In genomic region chrX:13384583-13385342, dm6 we compare ENCODE assay signal across 5 fruit fly cellular contexts.
A peak's percentile ranks its signal among the peaks of the same experiment; 100 is the strongest.
TF ChIP-seq lines count a peak whose summit lies in the region.

Rbp1-like (minus strand) TSS chrX:13384877.
Tim9a (plus strand) TSS chrX:13385210.

- peak; percentile 24 for TF ChIP-seq CTCF in whole organism, embryonic (GFP tag; optimal IDR thresholded peaks at IDR 0.05; lab: Kevin White, UChicago)

TF ChIP-seq in whole organism, adult, 20 proteins besides CTCF, POLR2A, EP300 and RAD21 (continues in another document):
- TF ChIP-seq cic (GFP tag; optimal IDR thresholded peaks at IDR 0.05; lab: Kevin White, UChicago): peak; percentile 30
- TF ChIP-seq Mnt (GFP tag; optimal IDR thresholded peaks at IDR 0.05; lab: Kevin White, UChicago): peak; percentile 76
- peak; percentile 43 for TF ChIP-seq bab1 (GFP tag; optimal IDR thresholded peaks at IDR 0.05; lab: Kevin White, UChicago)
- TF ChIP-seq pad (GFP tag; optimal IDR thresholded peaks at IDR 0.05; lab: Kevin White, UChicago): peak; percentile 75
- TF ChIP-seq toe (GFP tag; optimal IDR thresholded peaks at IDR 0.05; lab: Kevin White, UChicago): peak; percentile 57
- TF ChIP-seq tj (GFP tag; optimal IDR thresholded peaks at IDR 0.05; lab: Kevin White, UChicago): peak; percentile 91
- peak; percentile 78 for TF ChIP-seq CG14711 (tag; optimal IDR thresholded peaks at IDR 0.05; lab: Kevin White, UChicago)
- no peak for TF ChIP-seq CG5204 (GFP tag; optimal IDR thresholded peaks at IDR 0.05; lab: Kevin White, UChicago)
- TF ChIP-seq CG7101 (tag; optimal IDR thresholded peaks at IDR 0.05; lab: Kevin White, UChicago): peak; percentile 76
- no peak for TF ChIP-seq Hr96 (GFP tag; optimal IDR thresholded peaks at IDR 0.05; lab: Kevin White, UChicago)
- TF ChIP-seq Crg-1 (GFP tag; optimal IDR thresholded peaks at IDR 0.05; lab: Kevin White, UChicago): peak; percentile 81
- peak; percentile 3 for TF ChIP-seq CG7045 (GFP tag; optimal IDR thresholded peaks at IDR 0.05; lab: Kevin White, UChicago)
- TF ChIP-seq Clk (GFP tag; optimal IDR thresholded peaks at IDR 0.05; lab: Kevin White, UChicago): no peak
- peak; percentile 71 for TF ChIP-seq CG11617 (GFP tag; optimal IDR thresholded peaks at IDR 0.05; lab: Kevin White, UChicago)
- peak; percentile 61 for TF ChIP-seq kay (GFP tag; lab: Kevin White, UChicago; ENCODE audit: borderline replicate concordance)
- TF ChIP-seq CG12768 (GFP tag; optimal IDR thresholded peaks at IDR 0.05; lab: Kevin White, UChicago): peak; percentile 45
- TF ChIP-seq CG33017 (tag; optimal IDR thresholded peaks at IDR 0.05; lab: Kevin White, UChicago): peak; percentile 47
- TF ChIP-seq cnc (optimal IDR thresholded peaks at IDR 0.05; lab: Kevin White, UChicago): no peak

TF ChIP-seq in whole organism, embryonic, 481 proteins besides CTCF, POLR2A, EP300 and RAD21 (continues in another document):
- TF ChIP-seq Dref (GFP tag; IDR thresholded peaks at IDR 0.05; lab: Robert Waterston, UW) (peak; percentile 67), CG11093 (GFP tag; IDR thresholded peaks at IDR 0.05; lab: Robert Waterston, UW) (no peak), Hr39 (optimal IDR thresholded peaks at IDR 0.05; lab: Kevin White, UChicago) (no peak), CG31388 (GFP tag; optimal IDR thresholded peaks at IDR 0.05; lab: Kevin White, UChicago) (no peak), Bdp1 (GFP tag; optimal IDR thresholded peaks at IDR 0.05; lab: Kevin White, UChicago) (no peak), chif (GFP tag; optimal IDR thresholded peaks at IDR 0.05; lab: Kevin White, UChicago) (no peak), usp (GFP tag; optimal IDR thresholded peaks at IDR 0.05; lab: Kevin White, UChicago) (no peak), unc-4 (GFP tag; IDR thresholded peaks at IDR 0.05; lab: Robert Waterston, UW; ENCODE audit: partially characterized antibody) (peak; percentile 76), CG12236 (GFP tag; optimal IDR thresholded peaks at IDR 0.05; lab: Kevin White, UChicago) (no peak), grau (tag; optimal IDR thresholded peaks at IDR 0.05; lab: Kevin White, UChicago) (peak; percentile 54), CG34376 (GFP tag; optimal IDR thresholded peaks at IDR 0.05; lab: Kevin White, UChicago) (peak; percentile 53), Oaz (GFP tag; IDR thresholded peaks at IDR 0.05; lab: Robert Waterston, UW) (no peak), Taf1 (GFP tag; IDR thresholded peaks at IDR 0.05; lab: Robert Waterston, UW) (no peak), fd64A (GFP tag; optimal IDR thresholded peaks at IDR 0.05; lab: Kevin White, UChicago) (no peak), CG11504 (tag; optimal IDR thresholded peaks at IDR 0.05; lab: Kevin White, UChicago) (no peak), E2f1 (GFP tag; IDR thresholded peaks at IDR 0.05; lab: Robert Waterston, UW) (no peak), pho (GFP tag; optimal IDR thresholded peaks at IDR 0.05; lab: Kevin White, UChicago) (no peak), nau (GFP tag; optimal IDR thresholded peaks at IDR 0.05; lab: Kevin White, UChicago) (no peak), CG7963 (GFP tag; IDR thresholded peaks at IDR 0.05; lab: Robert Waterston, UW; ENCODE audit: partially characterized antibody) (no peak)

TF ChIP-seq in whole organism, prepupa, 60 proteins besides CTCF, POLR2A, EP300 and RAD21 (continues in another document):
- peak; percentile 37 for TF ChIP-seq pdm3 (GFP tag; optimal IDR thresholded peaks at IDR 0.05; lab: Kevin White, UChicago)
- TF ChIP-seq Hr39 (GFP tag; optimal IDR thresholded peaks at IDR 0.05; lab: Kevin White, UChicago): peak; percentile 3
- TF ChIP-seq CG10669 (GFP tag; optimal IDR thresholded peaks at IDR 0.05; lab: Kevin White, UChicago): peak; percentile 14
- TF ChIP-seq Hr4 (GFP tag; optimal IDR thresholded peaks at IDR 0.05; lab: Kevin White, UChicago): peak; percentile 12
- no peak for TF ChIP-seq CG6854 (GFP tag; optimal IDR thresholded peaks at IDR 0.05; lab: Kevin White, UChicago)
- no peak for TF ChIP-seq CG9139 (GFP tag; optimal IDR thresholded peaks at IDR 0.05; lab: Kevin White, UChicago)
- no peak for TF ChIP-seq CG4318 (GFP tag; optimal IDR thresholded peaks at IDR 0.05; lab: Kevin White, UChicago)
- TF ChIP-seq Eip93F (GFP tag; optimal IDR thresholded peaks at IDR 0.05; lab: Kevin White, UChicago): peak; percentile 8
- peak; percentile 55 for TF ChIP-seq Met (GFP tag; optimal IDR thresholded peaks at IDR 0.05; lab: Kevin White, UChicago)
- peak; percentile 22 for TF ChIP-seq CG3032 (tag; optimal IDR thresholded peaks at IDR 0.05; lab: Kevin White, UChicago)
- peak; percentile 59 for TF ChIP-seq vri (GFP tag; optimal IDR thresholded peaks at IDR 0.05; lab: Kevin White, UChicago)
- peak; percentile 11 for TF ChIP-seq fkh (GFP tag; optimal IDR thresholded peaks at IDR 0.05; lab: Kevin White, UChicago)
- no peak for TF ChIP-seq eg (GFP tag; IDR thresholded peaks at IDR 0.05; lab: Robert Waterston, UW)
- TF ChIP-seq Gug (GFP tag; IDR thresholded peaks at IDR 0.05; lab: Robert Waterston, UW): no peak
- TF ChIP-seq fd85E (GFP tag; optimal IDR thresholded peaks at IDR 0.05; lab: Kevin White, UChicago): no peak
- peak in 1 of 2 experiments; percentile 27 for TF ChIP-seq salr (GFP tag; optimal IDR thresholded peaks at IDR 0.05; lab: Kevin White, UChicago)
- no peak for TF ChIP-seq CG15336 (GFP tag; IDR thresholded peaks at IDR 0.05; lab: Robert Waterston, UW)
- TF ChIP-seq lz (GFP tag; optimal IDR thresholded peaks at IDR 0.05; lab: Kevin White, UChicago): peak; percentile 52
- peak; percentile 8 for TF ChIP-seq CG6792 (GFP tag; optimal IDR thresholded peaks at IDR 0.05; lab: Kevin White, UChicago)
- peak; percentile 26 for TF ChIP-seq OdsH (GFP tag; optimal IDR thresholded peaks at IDR 0.05; lab: Kevin White, UChicago)

TF ChIP-seq in whole organism, pupa, 21 proteins besides CTCF, POLR2A, EP300 and RAD21:
- TF ChIP-seq CG32121 (GFP tag; IDR thresholded peaks at IDR 0.05; lab: Robert Waterston, UW) (no peak), CG4496 (GFP tag; IDR thresholded peaks at IDR 0.05; lab: Robert Waterston, UW) (no peak), CG15710 (tag; optimal IDR thresholded peaks at IDR 0.05; lab: Kevin White, UChicago) (peak; percentile 4), Pif1B (GFP tag; optimal IDR thresholded peaks at IDR 0.05; lab: Kevin White, UChicago) (peak; percentile 30), CG10348 (GFP tag; IDR thresholded peaks at IDR 0.05; lab: Robert Waterston, UW) (no peak), D1 (tag; optimal IDR thresholded peaks at IDR 0.05; lab: Kevin White, UChicago) (no peak), CG12605 (GFP tag; IDR thresholded peaks at IDR 0.05; lab: Robert Waterston, UW) (no peak), CG13204 (GFP tag; optimal IDR thresholded peaks at IDR 0.05; lab: Kevin White, UChicago) (no peak), CG8301 (tag; optimal IDR thresholded peaks at IDR 0.05; lab: Kevin White, UChicago) (no peak), rn (GFP tag; IDR thresholded peaks at IDR 0.05; lab: Robert Waterston, UW) (no peak), CG14655 (GFP tag; optimal IDR thresholded peaks at IDR 0.05; lab: Kevin White, UChicago) (peak; percentile 24), gl (tag; optimal IDR thresholded peaks at IDR 0.05; lab: Kevin White, UChicago) (no peak), CG8159 (tag; optimal IDR thresholded peaks at IDR 0.05; lab: Kevin White, UChicago) (peak; percentile 23), Ets98B (GFP tag; IDR thresholded peaks at IDR 0.05; lab: Robert Waterston, UW) (no peak), Snoo (tag; optimal IDR thresholded peaks at IDR 0.05; lab: Kevin White, UChicago) (peak; percentile 28), Pif1A (GFP tag; optimal IDR thresholded peaks at IDR 0.05; lab: Kevin White, UChicago) (no peak), CG9948 (tag; optimal IDR thresholded peaks at IDR 0.05; lab: Kevin White, UChicago) (no peak), CG34367 (tag; optimal IDR thresholded peaks at IDR 0.05; lab: Kevin White, UChicago) (no peak), EcR (GFP tag; optimal IDR thresholded peaks at IDR 0.05; lab: Kevin White, UChicago) (no peak), fd96Ca (GFP tag; IDR thresholded peaks at IDR 0.05; lab: Robert Waterston, UW) (no peak), CG17806 (tag; optimal IDR thresholded peaks at IDR 0.05; lab: Kevin White, UChicago) (no peak)

TF ChIP-seq in whole organism, wandering third instar larva, 38 proteins besides CTCF, POLR2A, EP300 and RAD21 (continues in another document):
- TF ChIP-seq Myc (optimal IDR thresholded peaks at IDR 0.05; lab: Kevin White, UChicago) (peak; percentile 26), dmrt93B (GFP tag; optimal IDR thresholded peaks at IDR 0.05; lab: Kevin White, UChicago) (peak; percentile 49), CG32264 (GFP tag; optimal IDR thresholded peaks at IDR 0.05; lab: Kevin White, UChicago) (no peak), sv (GFP tag; optimal IDR thresholded peaks at IDR 0.05; lab: Kevin White, UChicago) (peak; percentile 42), woc (GFP tag; optimal IDR thresholded peaks at IDR 0.05; lab: Kevin White, UChicago) (peak; percentile 39), jim (GFP tag; optimal IDR thresholded peaks at IDR 0.05; lab: Kevin White, UChicago) (no peak), dsf (GFP tag; optimal IDR thresholded peaks at IDR 0.05; lab: Kevin White, UChicago; ENCODE audit: borderline replicate concordance) (no peak), Hnf4 (GFP tag; optimal IDR thresholded peaks at IDR 0.05; lab: Kevin White, UChicago) (peak; percentile 68), GATAd (GFP tag; optimal IDR thresholded peaks at IDR 0.05; lab: Kevin White, UChicago) (no peak), CG9705 (GFP tag; optimal IDR thresholded peaks at IDR 0.05; lab: Kevin White, UChicago) (peak; percentile 55), Vsx2 (GFP tag; optimal IDR thresholded peaks at IDR 0.05; lab: Kevin White, UChicago; ENCODE audit: partially characterized antibody) (no peak), Abd-B (GFP tag; optimal IDR thresholded peaks at IDR 0.05; lab: Kevin White, UChicago) (no peak), sage (GFP tag; optimal IDR thresholded peaks at IDR 0.05; lab: Kevin White, UChicago) (peak; percentile 57), CrebA (GFP tag; optimal IDR thresholded peaks at IDR 0.05; lab: Kevin White, UChicago; ENCODE audit: borderline replicate concordance) (no peak), lola (GFP tag; optimal IDR thresholded peaks at IDR 0.05; lab: Kevin White, UChicago) (no peak), psq (GFP tag; optimal IDR thresholded peaks at IDR 0.05; lab: Kevin White, UChicago) (peak; percentile 45), dl (GFP tag; optimal IDR thresholded peaks at IDR 0.05; lab: Kevin White, UChicago; ENCODE audit: insufficient read depth in 1 of 2, partially characterized antibody in 2 of 2) (no peak), foxo (GFP tag; optimal IDR thresholded peaks at IDR 0.05; lab: Kevin White, UChicago) (peak in 1 of 2 experiments; percentile 67), Mio (GFP tag; optimal IDR thresholded peaks at IDR 0.05; lab: Kevin White, UChicago) (no peak), Dfd (GFP tag; optimal IDR thresholded peaks at IDR 0.05; lab: Kevin White, UChicago) (no peak), rgr (GFP tag; optimal IDR thresholded peaks at IDR 0.05; lab: Kevin White, UChicago) (peak; percentile 62), Rel (GFP tag; optimal IDR thresholded peaks at IDR 0.05; lab: Kevin White, UChicago) (no peak), Rel (tag; optimal IDR thresholded peaks at IDR 0.05; lab: Kevin White, UChicago) (peak; percentile 39), Dif (GFP tag; optimal IDR thresholded peaks at IDR 0.05; lab: Kevin White, UChicago; ENCODE audit: partially characterized antibody) (no peak)
